Worm (Caenorhabditis elegans): ENCODE measurements around the gene F26F4.5.
A peak's percentile ranks its signal among the peaks of the same experiment; 100 is the strongest.

Gene F26F4.5

ce11 chrIII:4890997-4891396 is at the start of gene F26F4.5:
F26F4.5 (minus strand) TSS chrIII:4891252.
- TF ChIP-seq unc-62 (GFP tag; optimal IDR thresholded peaks at IDR 0.05) (no peak), nhr-23 (tag; optimal IDR thresholded peaks at IDR 0.05) (no peak), aly-2 (tag; optimal IDR thresholded peaks at IDR 0.05) (no peak), mdl-1 (tag; optimal IDR thresholded peaks at IDR 0.05) (no peak), nhr-25 (tag; optimal IDR thresholded peaks at IDR 0.05) (no peak), C34F6.9 (tag; optimal IDR thresholded peaks at IDR 0.05) (no peak), lin-11 (tag; optimal IDR thresholded peaks at IDR 0.05) (no peak), nhr-21 (tag; optimal IDR thresholded peaks at IDR 0.05) (no peak), unc-55 (GFP tag; optimal IDR thresholded peaks at IDR 0.05) (no peak), elt-1 (tag; optimal IDR thresholded peaks at IDR 0.05) (no peak), nhr-129 (tag; optimal IDR thresholded peaks at IDR 0.05) (no peak), ceh-16 (tag; optimal IDR thresholded peaks at IDR 0.05) (no peak), lin-13 (GFP tag; optimal IDR thresholded peaks at IDR 0.05) (no peak), ama-1 (optimal IDR thresholded peaks at IDR 0.05) (no peak)

ce11 chrIII:4939267-4939666 is 48.2 kb upstream of the F26F4.5 start, which contains the start of gene rpb-2:
rpb-2 (plus strand) TSS chrIII:4939567.
- TF ChIP-seq F13H6.1 (tag; optimal IDR thresholded peaks at IDR 0.05): no peak
- no peak for TF ChIP-seq skn-1 (tag; optimal IDR thresholded peaks at IDR 0.05)
- TF ChIP-seq nhr-25 (tag; optimal IDR thresholded peaks at IDR 0.05): no peak
- no peak for TF ChIP-seq ama-1 (optimal IDR thresholded peaks at IDR 0.05)
- no peak for TF ChIP-seq elt-1 (tag; optimal IDR thresholded peaks at IDR 0.05)
- no peak for TF ChIP-seq zag-1 (tag; optimal IDR thresholded peaks at IDR 0.05)
- TF ChIP-seq snpc-4 (tag; optimal IDR thresholded peaks at IDR 0.05): no peak
- no peak for TF ChIP-seq lin-11 (tag; optimal IDR thresholded peaks at IDR 0.05)
- TF ChIP-seq elt-3 (tag; optimal IDR thresholded peaks at IDR 0.05): no peak
- TF ChIP-seq ceh-82 (tag; optimal IDR thresholded peaks at IDR 0.05): no peak
- no peak for TF ChIP-seq unc-55 (GFP tag; optimal IDR thresholded peaks at IDR 0.05)
- TF ChIP-seq mdl-1 (tag; optimal IDR thresholded peaks at IDR 0.05): no peak
- no peak for TF ChIP-seq sem-4 (tag; optimal IDR thresholded peaks at IDR 0.05)
- TF ChIP-seq lin-13 (GFP tag; optimal IDR thresholded peaks at IDR 0.05): no peak
- no peak for TF ChIP-seq peb-1 (tag; optimal IDR thresholded peaks at IDR 0.05)
- TF ChIP-seq R02D3.7 (tag; optimal IDR thresholded peaks at IDR 0.05): no peak
- TF ChIP-seq mbf-1 (tag; optimal IDR thresholded peaks at IDR 0.05): no peak
- TF ChIP-seq C34F6.9 (tag; optimal IDR thresholded peaks at IDR 0.05): no peak

ce11 chrIII:4937022-4937421 is 46.0 kb upstream of the F26F4.5 start, which contains the start of gene fsn-1:
fsn-1 (plus strand) TSS chrIII:4937322.
- no peak for TF ChIP-seq aly-2 (tag; optimal IDR thresholded peaks at IDR 0.05)

ce11 chrIII:4934896-4935628 is 44.0 kb upstream of the F26F4.5 start, which contains the start of gene mrps-18C:
mrps-18C (plus strand) TSS chrIII:4935578.
- TF ChIP-seq gmeb-1 (tag; optimal IDR thresholded peaks at IDR 0.05) (peak; percentile 50), unc-55 (GFP tag; optimal IDR thresholded peaks at IDR 0.05) (peak; percentile 52), mdl-1 (tag; optimal IDR thresholded peaks at IDR 0.05) (no peak), nhr-11 (tag; optimal IDR thresholded peaks at IDR 0.05) (no peak), C34F6.9 (tag; optimal IDR thresholded peaks at IDR 0.05) (peak; percentile 44), sma-3 (GFP tag; optimal IDR thresholded peaks at IDR 0.05) (no peak), lsy-2 (tag; optimal IDR thresholded peaks at IDR 0.05) (peak in 1 of 2 experiments; percentile 53)

- TF ChIP-seq sma-9 (GFP tag; optimal IDR thresholded peaks at IDR 0.05) (no peak), sma-9 (tag; optimal IDR thresholded peaks at IDR 0.05) (no peak), nhr-10 (tag; optimal IDR thresholded peaks at IDR 0.05) (no peak), ZK546.5 (tag; optimal IDR thresholded peaks at IDR 0.05) (no peak)
Observed at ce11 chrIII:4932203-4932699, 41.2 kb upstream of the F26F4.5 start, which contains the start of the genes C26E6.12 and eri-9. C26E6.12 (minus strand) TSS chrIII:4932253. eri-9 (plus strand) TSS chrIII:4932450.
